Worm (Caenorhabditis elegans) whole organism, L3 larva: ENCODE measurements around the gene puf-9.

Experiments
- R02D3.7 ChIP-seq: fragments of 150-350 bp; optimal IDR thresholded peaks from 2 replicates; lab custom pipeline; 2014; ENCODE audit warnings: missing biosample characterization, missing genetic modification characterization
- ZK546.5 ChIP-seq: sonication (generic microtip); optimal IDR thresholded peaks from 2 replicates; lab custom pipeline; 2017; ENCODE audit warnings: missing biosample characterization, missing genetic modification characterization
- aly-2 ChIP-seq: fragments of 150-350 bp; optimal IDR thresholded peaks from 2 replicates; lab custom pipeline; 2014; ENCODE audit warnings: missing biosample characterization, missing genetic modification characterization
- ama-1 ChIP-seq: fragments of 150-350 bp; optimal IDR thresholded peaks from 2 replicates; lab custom pipeline; 2018
- ceh-16 ChIP-seq: sonication (generic microtip); optimal IDR thresholded peaks from 2 replicates; lab custom pipeline; 2017; ENCODE audit warnings: missing biosample characterization, missing genetic modification characterization
- ceh-28 ChIP-seq: fragments of 150-350 bp; optimal IDR thresholded peaks from 2 replicates; lab custom pipeline; 2014; ENCODE audit warnings: missing biosample characterization, missing genetic modification reagents, missing genetic modification characterization
- ceh-82 ChIP-seq: fragments of 150-350 bp; optimal IDR thresholded peaks from 2 replicates; lab custom pipeline; 2014; ENCODE audit warnings: missing biosample characterization, missing genetic modification characterization
- ceh-9 ChIP-seq: sonication (generic microtip); optimal IDR thresholded peaks from 2 replicates; lab custom pipeline; 2018; ENCODE audit warnings: missing biosample characterization, missing genetic modification characterization
- daf-12 ChIP-seq: fragments of 150-350 bp; optimal IDR thresholded peaks from 2 replicates; lab custom pipeline; 2014; ENCODE audit warnings: missing biosample characterization, missing genetic modification reagents, missing genetic modification characterization
- egl-27 ChIP-seq: sonication (generic microtip); optimal IDR thresholded peaks from 4 replicates; lab custom pipeline; 2017; ENCODE audit warnings: missing biosample characterization, missing genetic modification reagents, missing genetic modification characterization
- egl-5 ChIP-seq: fragments of 150-350 bp; optimal IDR thresholded peaks from 2 replicates; lab custom pipeline; 2017; ENCODE audit warnings: missing biosample characterization, missing genetic modification reagents, missing genetic modification characterization, inconsistent platforms
- elt-1 ChIP-seq: fragments of 150-350 bp; optimal IDR thresholded peaks from 2 replicates; lab custom pipeline; 2014; ENCODE audit warnings: missing biosample characterization, missing genetic modification characterization
- elt-3 ChIP-seq, 3 experiments: fragments of 150-350 bp in 1 of 3; sonication (generic microtip) in 2 of 3; optimal IDR thresholded peaks; 2 replicates in 2 of 3; 4 replicates in 1 of 3; lab custom pipeline; 2014 to 2017; ENCODE audit warnings: missing biosample characterization in 3 of 3, missing genetic modification characterization in 3 of 3
- eor-1 ChIP-seq, 2 experiments: fragments of 150-350 bp; optimal IDR thresholded peaks; 2 replicates each; lab custom pipeline; 2014 to 2018; ENCODE audit warnings: missing biosample characterization in 2 of 2, missing genetic modification characterization in 2 of 2
- fkh-10 ChIP-seq: sonication (generic microtip); optimal IDR thresholded peaks from 2 replicates; lab custom pipeline; 2017; ENCODE audit warnings: missing biosample characterization, missing genetic modification reagents, missing genetic modification characterization
- fkh-2 ChIP-seq: fragments of 150-350 bp; optimal IDR thresholded peaks from 2 replicates; lab custom pipeline; 2014; ENCODE audit warnings: missing biosample characterization, missing genetic modification reagents, missing genetic modification characterization
- fos-1 ChIP-seq: fragments of 150-350 bp; optimal IDR thresholded peaks from 2 replicates; lab custom pipeline; 2014; ENCODE audit warnings: missing biosample characterization, missing genetic modification characterization
- hmg-11 ChIP-seq: sonication (generic microtip); optimal IDR thresholded peaks from 2 replicates; lab custom pipeline; 2016; ENCODE audit warnings: missing genetic modification characterization, missing compliant biosample characterization
- jun-1 ChIP-seq: fragments of 150-350 bp; optimal IDR thresholded peaks from 2 replicates; lab custom pipeline; 2014; ENCODE audit warnings: missing biosample characterization, missing genetic modification reagents, missing genetic modification characterization
- lin-15B ChIP-seq: fragments of 150-350 bp; optimal IDR thresholded peaks from 2 replicates; lab custom pipeline; 2014; ENCODE audit warnings: missing biosample characterization, missing genetic modification characterization
- lin-39 ChIP-seq: fragments of 150-350 bp; optimal IDR thresholded peaks from 2 replicates; lab custom pipeline; 2018; ENCODE audit warnings: missing biosample characterization, missing genetic modification reagents, missing genetic modification characterization
- lsy-12 ChIP-seq: sonication (generic microtip); optimal IDR thresholded peaks from 2 replicates; lab custom pipeline; 2016; ENCODE audit warnings: mild to moderate bottlenecking, missing genetic modification characterization, missing compliant biosample characterization
- mdl-1 ChIP-seq: fragments of 150-350 bp; optimal IDR thresholded peaks from 2 replicates; lab custom pipeline; 2014; ENCODE audit warnings: missing biosample characterization, missing genetic modification characterization
- nfya-1 ChIP-seq: sonication (generic microtip); optimal IDR thresholded peaks from 2 replicates; lab custom pipeline; 2017; ENCODE audit warnings: missing genetic modification characterization, mild to moderate bottlenecking, missing compliant biosample characterization, antibody characterized with exemption, moderate library complexity; ENCODE audit not compliant: insufficient read depth
- nhr-11 ChIP-seq: fragments of 150-350 bp; optimal IDR thresholded peaks from 2 replicates; lab custom pipeline; 2014; ENCODE audit warnings: missing biosample characterization, missing genetic modification characterization
- nhr-12 ChIP-seq: fragments of 150-350 bp; optimal IDR thresholded peaks from 2 replicates; lab custom pipeline; 2014; ENCODE audit warnings: missing biosample characterization, missing genetic modification characterization
- nhr-25 ChIP-seq: sonication (generic microtip); optimal IDR thresholded peaks from 2 replicates; lab custom pipeline; 2017; ENCODE audit warnings: missing biosample characterization, missing genetic modification characterization
- nhr-28 ChIP-seq: fragments of 150-350 bp; optimal IDR thresholded peaks from 2 replicates; lab custom pipeline; 2014; ENCODE audit warnings: missing biosample characterization, missing genetic modification characterization
- nhr-43 ChIP-seq: sonication (generic microtip); optimal IDR thresholded peaks from 2 replicates; lab custom pipeline; 2016; ENCODE audit warnings: mild to moderate bottlenecking, missing genetic modification characterization, missing compliant biosample characterization; ENCODE audit not compliant: poor library complexity, severe bottlenecking
- nhr-67 ChIP-seq: fragments of 150-350 bp; optimal IDR thresholded peaks from 2 replicates; lab custom pipeline; 2014; ENCODE audit warnings: missing biosample characterization, missing genetic modification characterization
- nhr-76 ChIP-seq: fragments of 150-350 bp; sonication (generic microtip); optimal IDR thresholded peaks from 5 replicates; lab custom pipeline; 2014; ENCODE audit warnings: missing biosample characterization, missing genetic modification characterization
- nhr-77 ChIP-seq: fragments of 150-350 bp; optimal IDR thresholded peaks from 2 replicates; lab custom pipeline; 2014; ENCODE audit warnings: missing biosample characterization, missing genetic modification characterization
- pha-4 ChIP-seq: fragments of 150-350 bp; optimal IDR thresholded peaks from 2 replicates; lab custom pipeline; 2014; ENCODE audit warnings: missing biosample characterization, missing genetic modification reagents, missing genetic modification characterization
- pqm-1 ChIP-seq: fragments of 150-350 bp; optimal IDR thresholded peaks from 2 replicates; lab custom pipeline; 2017; ENCODE audit warnings: missing biosample characterization, missing genetic modification characterization, inconsistent platforms
- sea-2 ChIP-seq: fragments of 150-350 bp; sonication (generic microtip); optimal IDR thresholded peaks from 4 replicates; lab custom pipeline; 2014; ENCODE audit warnings: missing biosample characterization, missing genetic modification reagents, missing genetic modification characterization
- skn-1 ChIP-seq: fragments of 150-350 bp; optimal IDR thresholded peaks from 2 replicates; lab custom pipeline; 2014; ENCODE audit warnings: missing biosample characterization, missing genetic modification characterization
- snpc-4 ChIP-seq: fragments of 150-350 bp; optimal IDR thresholded peaks from 2 replicates; lab custom pipeline; 2014; ENCODE audit warnings: missing biosample characterization, missing genetic modification characterization
- tbx-2 ChIP-seq: sonication (generic microtip); optimal IDR thresholded peaks from 2 replicates; lab custom pipeline; 2016; ENCODE audit warnings: mild to moderate bottlenecking, missing genetic modification characterization, missing compliant biosample characterization
- unc-39 ChIP-seq: sonication (generic microtip); optimal IDR thresholded peaks from 4 replicates; lab custom pipeline; 2017; ENCODE audit warnings: missing biosample characterization, missing genetic modification characterization
- unc-62 ChIP-seq: fragments of 150-350 bp; sonication (generic microtip); optimal IDR thresholded peaks from 4 replicates; lab custom pipeline; 2014; ENCODE audit warnings: missing biosample characterization, missing genetic modification reagents, missing genetic modification characterization
- zag-1 ChIP-seq: fragments of 150-350 bp; optimal IDR thresholded peaks from 2 replicates; lab custom pipeline; 2014; ENCODE audit warnings: missing biosample characterization, missing genetic modification characterization
- ztf-11 ChIP-seq: fragments of 150-350 bp; optimal IDR thresholded peaks from 2 replicates; lab custom pipeline; 2014; ENCODE audit warnings: missing biosample characterization, missing genetic modification characterization
- ztf-4 ChIP-seq: fragments of 150-350 bp; optimal IDR thresholded peaks from 2 replicates; lab custom pipeline; 2014; ENCODE audit warnings: missing biosample characterization, missing genetic modification characterization

Gene puf-9

ce11 chrX:5794432-5794831 lies 47.0 kb upstream of the puf-9 start:
- no peak for TF ChIP-seq nhr-76 (tag; lab: Kevin White, UChicago)
- no peak for TF ChIP-seq R02D3.7 (tag; lab: Kevin White, UChicago)
- no peak for TF ChIP-seq skn-1 (tag; lab: Kevin White, UChicago)
- no peak for TF ChIP-seq ztf-4
- TF ChIP-seq jun-1 (tag; lab: Kevin White, UChicago) = no peak
- TF ChIP-seq ztf-11 (tag; lab: Kevin White, UChicago) = no peak
- no peak for TF ChIP-seq ceh-16 (tag; lab: Kevin White, UChicago)
- no peak for TF ChIP-seq aly-2
- no peak for TF ChIP-seq elt-3 (tag; optimal IDR thresholded peaks at IDR 0.05; lab: Kevin White, UChicago)
- no peak for TF ChIP-seq hmg-11 (tag; lab: Kevin White, UChicago)
- no peak for TF ChIP-seq egl-27 (tag; lab: Kevin White, UChicago)
- TF ChIP-seq mdl-1 (tag; lab: Kevin White, UChicago) = no peak
- TF ChIP-seq lin-15B (tag; lab: Kevin White, UChicago) = no peak
- no peak for TF ChIP-seq elt-1 (tag; lab: Kevin White, UChicago)

- TF ChIP-seq unc-62 (GFP tag; lab: Kevin White, UChicago) (no peak), nfya-1 (no peak), nhr-76 (tag; lab: Kevin White, UChicago) (no peak), egl-5 (no peak), nhr-12 (no peak), nhr-25 (tag; lab: Kevin White, UChicago) (no peak), ceh-82 (tag; lab: Kevin White, UChicago) (no peak)
These were observed 42.7 kb upstream of the puf-9 start, which contains the start of gene F46G11.4 for ce11 chrX:5798690-5799089. Gene F46G11.4, minus strand, starts transcription at chrX:5798790.

- TF ChIP-seq zag-1 (tag; lab: Kevin White, UChicago) = no peak
- no peak for TF ChIP-seq fos-1
- TF ChIP-seq ceh-9 (tag; lab: Kevin White, UChicago) = no peak
- no peak for TF ChIP-seq ZK546.5
- no peak for TF ChIP-seq nhr-12
- TF ChIP-seq fkh-10 = peak; percentile 89
- TF ChIP-seq, all 47 proteins: peak for 1
These were observed 42.2 kb upstream of the puf-9 start for ce11 chrX:5799229-5799628.

ce11 chrX:5801156-5801592 lies 40.2 kb upstream of the puf-9 start:
- TF ChIP-seq fkh-10 = peak; percentile 55
- TF ChIP-seq nhr-25 (tag; lab: Kevin White, UChicago) = peak; percentile 85
- TF ChIP-seq ztf-11 (tag; lab: Kevin White, UChicago) = peak; percentile 26
- peak; percentile 22 for TF ChIP-seq ama-1 (lab: Kevin White, UChicago)
- peak in 1 of 3 experiments; percentile 76 for TF ChIP-seq elt-3 (tag; optimal IDR thresholded peaks at IDR 0.05; lab: Kevin White, UChicago)
- TF ChIP-seq pha-4 (tag; lab: Kevin White, UChicago) = peak; percentile 60
- TF ChIP-seq daf-12 (tag; lab: Kevin White, UChicago) = no peak
- TF ChIP-seq nhr-77 = peak; percentile 21
- TF ChIP-seq ceh-9 (tag; lab: Kevin White, UChicago) = no peak
- no peak for TF ChIP-seq fos-1
- TF ChIP-seq nhr-11 (tag; lab: Kevin White, UChicago) = peak; percentile 66
- peak; percentile 57 for TF ChIP-seq unc-62 (GFP tag; lab: Kevin White, UChicago)
- TF ChIP-seq nhr-12 = no peak
- TF ChIP-seq R02D3.7 (tag; lab: Kevin White, UChicago) = peak; percentile 14
- peak; percentile 78 for TF ChIP-seq nhr-43 (tag; lab: Kevin White, UChicago)
- TF ChIP-seq snpc-4 = peak; percentile 35
- peak; percentile 98 for TF ChIP-seq hmg-11 (tag; lab: Kevin White, UChicago)
- peak; percentile 82 for TF ChIP-seq lin-39
- peak; percentile 85 for TF ChIP-seq ztf-4
- TF ChIP-seq nhr-67 (tag; lab: Kevin White, UChicago) = no peak
- TF ChIP-seq ceh-28 (tag; lab: Kevin White, UChicago) = peak; percentile 74
- peak; percentile 93 for TF ChIP-seq sea-2 (GFP tag; lab: Kevin White, UChicago)
- TF ChIP-seq ceh-82 (tag; lab: Kevin White, UChicago) = peak; percentile 70
- TF ChIP-seq nfya-1 = peak; percentile 87
- TF ChIP-seq nhr-76 (tag; lab: Kevin White, UChicago) = no peak
- peak; percentile 78 for TF ChIP-seq egl-5
- no peak for TF ChIP-seq nhr-28 (tag; lab: Kevin White, UChicago)
- TF ChIP-seq ceh-16 (tag; lab: Kevin White, UChicago) = no peak
- no peak for TF ChIP-seq skn-1 (tag; lab: Kevin White, UChicago)
- TF ChIP-seq mdl-1 (tag; lab: Kevin White, UChicago) = no peak
- peak; percentile 79 for TF ChIP-seq egl-27 (tag; lab: Kevin White, UChicago)
- TF ChIP-seq jun-1 (tag; lab: Kevin White, UChicago) = peak; percentile 77
- peak in 1 of 2 experiments; percentile 72 for TF ChIP-seq eor-1 (tag; optimal IDR thresholded peaks at IDR 0.05; lab: Kevin White, UChicago)
- TF ChIP-seq aly-2 = peak; percentile 10
- peak; percentile 87 for TF ChIP-seq tbx-2 (tag; lab: Kevin White, UChicago)
- peak; percentile 58 for TF ChIP-seq pqm-1 (tag; lab: Kevin White, UChicago)
- TF ChIP-seq lin-15B (tag; lab: Kevin White, UChicago) = peak; percentile 2
- peak; percentile 72 for TF ChIP-seq zag-1 (tag; lab: Kevin White, UChicago)
- peak; percentile 37 for TF ChIP-seq unc-39 (tag; lab: Kevin White, UChicago)
- peak; percentile 27 for TF ChIP-seq fkh-2 (tag; lab: Kevin White, UChicago)
- no peak for TF ChIP-seq elt-1 (tag; lab: Kevin White, UChicago)
- peak; percentile 88 for TF ChIP-seq lsy-12 (tag; lab: Kevin White, UChicago)
- TF ChIP-seq ZK546.5 = no peak
